Fruit fly (Drosophila melanogaster) whole organism, embryonic: ENCODE results near the gene Ppt1.

Experiments used
- CG2678 ChIP-seq: fragments of 200-800 bp; sonication (Bioruptor generic); optimal IDR thresholded peaks from 3 replicates; lab custom pipeline; 2019; ENCODE audit warnings: missing biosample characterization, mild to moderate bottlenecking, missing genetic modification characterization, moderate library complexity
- CG5245 ChIP-seq: fragments of 200-800 bp; sonication (Bioruptor generic); optimal IDR thresholded peaks from 3 replicates; lab custom pipeline; 2016; ENCODE audit warnings: missing biosample characterization, missing genetic modification characterization
- CG8388 ChIP-seq: fragments of 200-800 bp; sonication (Bioruptor generic); optimal IDR thresholded peaks from 2 replicates; lab custom pipeline; 2019; ENCODE audit warnings: missing biosample characterization, mild to moderate bottlenecking, missing genetic modification characterization, moderate library complexity
- CG8478 ChIP-seq: fragments of >200 bp; optimal IDR thresholded peaks from 2 replicates; lab custom pipeline; 2018
- Fer2 ChIP-seq: fragments of 200-800 bp; sonication (Bioruptor generic); optimal IDR thresholded peaks from 2 replicates; lab custom pipeline; 2018; ENCODE audit warnings: missing biosample characterization, mild to moderate bottlenecking, missing genetic modification characterization, moderate library complexity
- NC2α ChIP-seq: fragments of 200-800 bp; sonication (Bioruptor generic); optimal IDR thresholded peaks from 2 replicates; lab custom pipeline; 2016; ENCODE audit warnings: missing biosample characterization, missing genetic modification characterization
- Pdp1 ChIP-seq, 2 experiments: fragments of 200-800 bp; sonication (Bioruptor generic); optimal IDR thresholded peaks; 3 replicates each; lab custom pipeline; 2016; ENCODE audit warnings: missing biosample characterization in 2 of 2, missing genetic modification characterization in 2 of 2, mild to moderate bottlenecking in 1 of 2, moderate library complexity in 1 of 2
- Side ChIP-seq: fragments of 200-800 bp; sonication (Bioruptor generic); optimal IDR thresholded peaks from 2 replicates; lab custom pipeline; 2016; ENCODE audit warnings: missing biosample characterization, missing genetic modification characterization
- chif ChIP-seq, 2 experiments: fragments of 200-800 bp; sonication (Bioruptor generic); optimal IDR thresholded peaks; 3 replicates each; lab custom pipeline; 2016; ENCODE audit warnings: missing biosample characterization in 2 of 2, missing genetic modification characterization in 2 of 2
- dmrt11E ChIP-seq: fragments of 200-800 bp; sonication (Bioruptor generic); optimal IDR thresholded peaks from 3 replicates; lab custom pipeline; 2018; ENCODE audit warnings: missing biosample characterization, mild to moderate bottlenecking, missing genetic modification characterization, moderate library complexity
- zfh1 ChIP-seq: fragments of 200-800 bp; sonication (Bioruptor generic); IDR thresholded peaks from 3 replicates; pipeline ENCODE4 v1.3.6; 2022; ENCODE audit warnings: missing biosample characterization, missing genetic modification characterization

DNA sequence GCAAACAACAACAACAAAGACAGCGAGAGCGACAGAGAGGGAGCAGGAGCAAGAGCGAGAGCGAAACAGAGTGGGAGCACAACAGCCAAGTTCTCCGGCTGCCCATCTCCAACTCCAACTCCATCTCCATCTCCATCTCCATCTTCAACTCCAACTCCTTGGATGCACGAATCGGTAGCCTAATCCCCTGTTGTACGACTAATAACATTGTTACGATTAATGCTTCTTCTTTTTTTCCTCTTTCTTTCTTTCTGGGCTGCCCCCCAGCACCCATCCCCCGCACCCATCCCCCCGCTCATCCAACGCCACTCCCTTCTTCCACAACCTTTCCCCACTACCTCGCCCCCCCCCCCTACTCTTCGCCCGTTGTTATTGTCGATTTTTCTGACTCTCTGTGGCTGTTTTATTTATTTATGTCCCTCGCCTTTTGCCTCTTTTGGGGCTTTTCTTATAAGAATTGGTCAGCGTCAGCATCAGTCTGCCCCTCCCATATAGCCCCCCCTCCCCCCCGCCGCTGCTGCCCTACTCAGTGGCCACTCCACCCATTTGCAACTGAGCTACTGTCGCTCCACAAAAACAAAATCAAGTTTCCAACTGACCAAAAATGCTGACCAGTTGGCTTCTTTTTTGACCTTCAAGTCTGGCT, 28.7 kb downstream of the Ppt1 start:
- TF ChIP-seq CG5245 (GFP tag; lab: Kevin White, UChicago): no peak
- TF ChIP-seq CG2678: no peak
- no peak for TF ChIP-seq Fer2 (tag; lab: Kevin White, UChicago)
- TF ChIP-seq CG8478 (lab: Kevin White, UChicago): no peak
- TF ChIP-seq Pdp1 (GFP tag; optimal IDR thresholded peaks at IDR 0.05; lab: Kevin White, UChicago): no peak
- no peak for TF ChIP-seq CG8388 (GFP tag; lab: Kevin White, UChicago)
- no peak for TF ChIP-seq NC2α (GFP tag; lab: Kevin White, UChicago)
- TF ChIP-seq chif (GFP tag; optimal IDR thresholded peaks at IDR 0.05; lab: Kevin White, UChicago): no peak
- no peak for TF ChIP-seq dmrt11E (tag; lab: Kevin White, UChicago)
- no peak for TF ChIP-seq Side (GFP tag; lab: Kevin White, UChicago)
- no peak for TF ChIP-seq zfh1 (GFP tag; lab: Robert Waterston, UW)
